Fruit fly (Drosophila melanogaster): Measurements from ENCODE around the gene GlcAT-I.
A peak's percentile ranks its signal among the peaks of the same experiment; 100 is the strongest.

Gene GlcAT-I

DNA sequence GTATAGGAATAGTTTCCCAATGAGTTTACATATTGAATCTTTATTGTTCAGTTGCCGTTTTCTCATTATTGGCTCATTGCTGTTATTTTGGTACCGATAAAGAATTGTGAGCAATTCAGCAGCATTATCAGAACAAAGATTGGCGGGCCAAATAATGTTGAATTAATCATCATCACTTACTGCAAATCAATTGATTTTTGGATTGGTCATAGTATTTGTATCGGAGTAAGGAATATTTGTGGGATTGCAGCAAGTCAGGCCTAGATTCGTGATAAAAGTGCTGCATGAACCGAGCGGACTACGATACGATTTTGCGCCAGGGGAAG lies 22.9 kb upstream of the GlcAT-I start:
- TF ChIP-seq nom (GFP tag; optimal IDR thresholded peaks at IDR 0.05) (peak; percentile 34), bsh (GFP tag; optimal IDR thresholded peaks at IDR 0.05) (no peak), Drgx (GFP tag; IDR thresholded peaks at IDR 0.05) (peak; percentile 42; the same call in 1 of the 2 replicates), Six4 (GFP tag; optimal IDR thresholded peaks at IDR 0.05) (no peak), exex (tag; optimal IDR thresholded peaks at IDR 0.05) (peak; percentile 12), org-1 (GFP tag; optimal IDR thresholded peaks at IDR 0.05) (no peak)

DNA sequence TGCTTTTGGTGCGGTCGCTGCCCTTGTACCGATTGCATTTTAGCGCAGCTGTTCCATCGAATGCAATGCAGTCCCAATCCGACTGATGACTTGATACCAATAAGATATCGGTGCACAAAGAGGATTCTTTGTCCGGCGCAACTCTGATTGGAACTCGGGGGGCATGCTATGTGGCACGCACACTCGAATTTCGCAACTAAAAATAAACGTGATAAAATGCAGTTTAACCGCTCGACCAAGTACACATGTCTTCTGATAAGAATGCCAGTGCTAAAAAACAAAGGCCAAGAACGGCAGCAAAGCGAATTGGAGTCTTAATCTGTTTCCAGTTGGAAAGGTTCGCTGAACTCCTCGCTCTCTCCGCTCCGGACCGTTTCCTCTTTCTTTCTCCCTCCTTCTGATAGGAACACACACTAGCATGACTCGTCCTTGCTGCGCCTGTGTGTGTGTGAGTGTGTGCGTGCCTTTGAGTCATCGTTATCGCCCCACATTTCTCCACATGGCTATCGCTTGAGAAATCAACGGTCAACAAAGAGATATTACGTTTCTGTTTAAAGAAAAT lies 22.3 kb upstream of the GlcAT-I start:
- peak; percentile 39 for TF ChIP-seq CG15514 (GFP tag; optimal IDR thresholded peaks at IDR 0.05)
- peak; percentile 80 for TF ChIP-seq CG15479 (GFP tag; optimal IDR thresholded peaks at IDR 0.05)
- peak; percentile 43 for TF ChIP-seq CG1832 (GFP tag; optimal IDR thresholded peaks at IDR 0.05)
- peak; percentile 43 for TF ChIP-seq pros (GFP tag; optimal IDR thresholded peaks at IDR 0.05)
- peak; percentile 56 for TF ChIP-seq zen (tag; optimal IDR thresholded peaks at IDR 0.05)
- peak; percentile 98 to 100 for TF ChIP-seq insv (GFP tag; optimal IDR thresholded peaks at IDR 0.05)
- TF ChIP-seq CG11696 (GFP tag; IDR thresholded peaks at IDR 0.05) = no peak
- TF ChIP-seq cg (GFP tag; optimal IDR thresholded peaks at IDR 0.05) = peak; percentile 53
- no peak for TF ChIP-seq fd96Cb (tag; optimal IDR thresholded peaks at IDR 0.05)
- TF ChIP-seq D (optimal IDR thresholded peaks at IDR 0.05) = peak; percentile 86
- TF ChIP-seq D (GFP tag; optimal IDR thresholded peaks at IDR 0.05) = no peak
- TF ChIP-seq Sox102F (GFP tag; optimal IDR thresholded peaks at IDR 0.05) = no peak
- 0 out of 2 replicates have a peak, but pooled peaks have one; percentile 14 for TF ChIP-seq vvl (GFP tag; IDR thresholded peaks at IDR 0.05)
- no peak for TF ChIP-seq CG18476 (GFP tag; optimal IDR thresholded peaks at IDR 0.05)
- peak; percentile 90 for TF ChIP-seq Elba2 (GFP tag; optimal IDR thresholded peaks at IDR 0.05)

DNA sequence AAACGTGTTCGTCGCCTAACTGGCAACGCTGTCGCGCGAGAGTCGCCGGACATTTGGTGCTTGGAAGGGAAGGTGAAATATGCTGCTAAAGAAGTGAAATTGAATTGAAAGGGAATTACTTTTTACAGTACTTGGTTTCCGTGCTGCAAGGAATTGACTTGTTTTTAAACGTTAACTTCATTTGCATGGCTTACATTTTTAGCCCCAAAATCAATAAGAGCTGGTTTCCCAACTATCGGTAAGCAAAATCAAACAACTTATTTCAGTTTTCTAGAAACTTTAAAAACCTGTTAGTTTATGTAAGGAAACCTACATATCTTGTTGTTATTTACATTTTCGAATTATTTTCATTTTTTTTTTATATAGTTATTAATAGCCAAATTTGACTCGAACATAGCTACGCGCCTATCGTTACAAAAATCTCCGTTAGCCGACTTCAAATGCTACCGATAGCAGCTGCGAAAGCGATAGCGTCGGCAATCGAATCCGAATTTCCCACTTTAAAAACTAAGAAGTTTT lies 17.3 kb upstream of the GlcAT-I start, which contains the start of the genes dgt4 and Nsun2:
TSS of gene dgt4 (plus strand) at position 4 of the 519 bp plus-strand sequence.
TSS of gene Nsun2 (minus strand) at position 37 of the 519 bp plus-strand sequence.
- TF ChIP-seq Dp (GFP tag; optimal IDR thresholded peaks at IDR 0.05) (peak; percentile 49), HLH4C (GFP tag; IDR thresholded peaks at IDR 0.05; ENCODE audit: partially characterized antibody) (0 out of 3 replicates have a peak, but pooled peaks have one; percentile 46), jing (GFP tag; optimal IDR thresholded peaks at IDR 0.05) (no peak), CG9932 (GFP tag; IDR thresholded peaks at IDR 0.05) (peak; percentile 40; the same call in 1 of the 2 replicates), Xbp1 (GFP tag; optimal IDR thresholded peaks at IDR 0.05) (peak; percentile 26), sens (GFP tag) (peak; percentile 62), CG31224 (GFP tag; IDR thresholded peaks at IDR 0.05) (no peak), CG10267 (tag; optimal IDR thresholded peaks at IDR 0.05) (peak; percentile 19), CG13287 (GFP tag; IDR thresholded peaks at IDR 0.05; ENCODE audit: partially characterized antibody) (peak; percentile 69), CG9797 (GFP tag; optimal IDR thresholded peaks at IDR 0.05) (no peak), tin (GFP tag; optimal IDR thresholded peaks at IDR 0.05) (peak; percentile 4), CG2129 (GFP tag; IDR thresholded peaks at IDR 0.05; ENCODE audit: partially characterized antibody) (0 out of 2 replicates have a peak, but pooled peaks have one; percentile 14), CG16813 (GFP tag; IDR thresholded peaks at IDR 0.05; ENCODE audit: partially characterized antibody) (peak; percentile 55; the same call in 1 of the 3 replicates), slou (GFP tag; optimal IDR thresholded peaks at IDR 0.05) (no peak), gsb-n (tag; optimal IDR thresholded peaks at IDR 0.05) (no peak), kay (GFP tag; optimal IDR thresholded peaks at IDR 0.05) (peak; percentile 29), CG3838 (GFP tag; optimal IDR thresholded peaks at IDR 0.05) (no peak), CG30403 (GFP tag; optimal IDR thresholded peaks at IDR 0.05) (peak; percentile 36), hbn (GFP tag; IDR thresholded peaks at IDR 0.05; ENCODE audit: partially characterized antibody) (0 out of 2 replicates have a peak, but pooled peaks have one; percentile 15), esg (GFP tag; conservative IDR thresholded peaks at IDR 0.05) (no peak), E2f2 (GFP tag; IDR thresholded peaks at IDR 0.05) (peak; percentile 60), dm (GFP tag; optimal IDR thresholded peaks at IDR 0.05) (peak; percentile 64), Bgb (GFP tag; IDR thresholded peaks at IDR 0.05; ENCODE audit: partially characterized antibody) (peak; percentile 59), Sry-β (GFP tag; optimal IDR thresholded peaks at IDR 0.05) (peak; percentile 65), CG9609 (GFP tag; optimal IDR thresholded peaks at IDR 0.05) (peak; percentile 17), Gug (GFP tag; IDR thresholded peaks at IDR 0.05) (0 out of 4 replicates have a peak, but pooled peaks have one; percentile 5)
